Worm (Caenorhabditis elegans): ENCODE results near the gene ugt-37.
A peak's percentile ranks its signal among the peaks of the same experiment; 100 is the strongest.

The ugt-37 gene

ce11 chrV:7184549-7184948 lies 39.4 kb upstream of the ugt-37 start, which contains the start of gene pitr-5:
pitr-5 (plus strand) TSS chrV:7184849.
- TF ChIP-seq nhr-237 (tag; optimal IDR thresholded peaks at IDR 0.05) (no peak), lin-39 (tag; optimal IDR thresholded peaks at IDR 0.05) (no peak), pqm-1 (tag; optimal IDR thresholded peaks at IDR 0.05) (no peak), fkh-10 (GFP tag; optimal IDR thresholded peaks at IDR 0.05) (no peak), fos-1 (tag; optimal IDR thresholded peaks at IDR 0.05) (no peak), nhr-41 (GFP tag; IDR thresholded peaks at IDR 0.05) (no peak), zfp-3 (GFP tag; conservative IDR thresholded peaks at IDR 0.05) (no peak), F44E2.7 (GFP tag; IDR thresholded peaks at IDR 0.05) (no peak), ztf-7 (tag; optimal IDR thresholded peaks at IDR 0.05) (no peak), spr-3 (GFP tag; optimal IDR thresholded peaks at IDR 0.05) (no peak), nhr-77 (tag; optimal IDR thresholded peaks at IDR 0.05) (no peak), lsy-2 (tag; optimal IDR thresholded peaks at IDR 0.05) (no peak), nhr-11 (tag; optimal IDR thresholded peaks at IDR 0.05) (no peak), spr-1 (tag; optimal IDR thresholded peaks at IDR 0.05) (no peak), lim-7 (GFP tag; IDR thresholded peaks at IDR 0.05) (no peak)

ce11 chrV:7178843-7179242 lies 33.7 kb upstream of the ugt-37 start, which contains the start of gene cpsf-2:
cpsf-2 (plus strand) TSS chrV:7179172.
- TF ChIP-seq nhr-11 (tag; optimal IDR thresholded peaks at IDR 0.05) (no peak), ces-1 (GFP tag; optimal IDR thresholded peaks at IDR 0.05) (no peak), nhr-76 (tag; optimal IDR thresholded peaks at IDR 0.05) (no peak), aha-1 (tag) (peak; percentile 72), dpl-1 (GFP tag; optimal IDR thresholded peaks at IDR 0.05) (peak; percentile 1), egl-43 (GFP tag; IDR thresholded peaks at IDR 0.05) (no peak), mes-2 (tag; optimal IDR thresholded peaks at IDR 0.05; ENCODE audit: poor library complexity, severe bottlenecking) (peak; percentile 47)

- TF ChIP-seq mxl-2 (GFP tag; conservative IDR thresholded peaks at IDR 0.05): no peak
- TF ChIP-seq F37D6.2 (tag; optimal IDR thresholded peaks at IDR 0.05): no peak
- TF ChIP-seq pqm-1 (tag; optimal IDR thresholded peaks at IDR 0.05): no peak
- no peak for TF ChIP-seq nhr-48 (tag; optimal IDR thresholded peaks at IDR 0.05)
- TF ChIP-seq gei-8 (GFP tag; optimal IDR thresholded peaks at IDR 0.05): no peak
- TF ChIP-seq egl-43 (GFP tag; IDR thresholded peaks at IDR 0.05): no peak
- no peak for TF ChIP-seq snpc-4 (tag; optimal IDR thresholded peaks at IDR 0.05)
- TF ChIP-seq ZK337.2 (GFP tag; IDR thresholded peaks at IDR 0.05): no peak
- no peak for TF ChIP-seq vab-7 (GFP tag; IDR thresholded peaks at IDR 0.05)
- TF ChIP-seq lir-3 (tag; optimal IDR thresholded peaks at IDR 0.05): no peak
- TF ChIP-seq ama-1 (optimal IDR thresholded peaks at IDR 0.05): no peak
- no peak for TF ChIP-seq fkh-10 (GFP tag; optimal IDR thresholded peaks at IDR 0.05)
Measured at ce11 chrV:7175201-7175600, 30.1 kb upstream of the ugt-37 start, which contains the start of gene lgc-39. lgc-39 (plus strand) TSS chrV:7175501.

- TF ChIP-seq snpc-4 (tag; optimal IDR thresholded peaks at IDR 0.05) (no peak), aha-1 (tag) (no peak), nhr-28 (tag; optimal IDR thresholded peaks at IDR 0.05) (peak; percentile 16), gei-8 (GFP tag; optimal IDR thresholded peaks at IDR 0.05) (no peak)
Measured at ce11 chrV:7166709-7167108, 21.6 kb upstream of the ugt-37 start, which contains the start of gene ugt-36. ugt-36 (plus strand) TSS chrV:7167009.

- TF ChIP-seq spr-1 (tag; optimal IDR thresholded peaks at IDR 0.05): no peak
- no peak for TF ChIP-seq nhr-41 (GFP tag; IDR thresholded peaks at IDR 0.05)
- TF ChIP-seq dmd-8 (GFP tag; IDR thresholded peaks at IDR 0.05): no peak
- TF ChIP-seq ztf-7 (tag; optimal IDR thresholded peaks at IDR 0.05): no peak
- no peak for TF ChIP-seq zfp-3 (GFP tag; conservative IDR thresholded peaks at IDR 0.05)
- TF ChIP-seq dpl-1 (GFP tag; optimal IDR thresholded peaks at IDR 0.05): no peak
- TF ChIP-seq gei-8 (GFP tag; optimal IDR thresholded peaks at IDR 0.05): no peak
- TF ChIP-seq lsy-2 (tag; optimal IDR thresholded peaks at IDR 0.05): no peak
- TF ChIP-seq nhr-42 (GFP tag; IDR thresholded peaks at IDR 0.05): no peak
- no peak for TF ChIP-seq ztf-11 (tag; optimal IDR thresholded peaks at IDR 0.05)
- TF ChIP-seq hlh-30 (tag; optimal IDR thresholded peaks at IDR 0.05; ENCODE audit: insufficient read depth): no peak
- TF ChIP-seq fos-1 (tag; optimal IDR thresholded peaks at IDR 0.05): no peak
- TF ChIP-seq Y5F2A.4 (GFP tag; optimal IDR thresholded peaks at IDR 0.05): no peak
- TF ChIP-seq F26F4.8 (GFP tag; conservative IDR thresholded peaks at IDR 0.05): no peak
- no peak for TF ChIP-seq lim-7 (GFP tag; IDR thresholded peaks at IDR 0.05)
- no peak for TF ChIP-seq lin-39 (tag; optimal IDR thresholded peaks at IDR 0.05)
- TF ChIP-seq arid-1 (GFP tag; conservative IDR thresholded peaks at IDR 0.05): no peak
- TF ChIP-seq lir-3 (tag; optimal IDR thresholded peaks at IDR 0.05): no peak
- TF ChIP-seq unc-39 (tag; optimal IDR thresholded peaks at IDR 0.05): no peak
Measured at ce11 chrV:7164210-7164609, 19.1 kb upstream of the ugt-37 start, which contains the start of gene srh-83. srh-83 (plus strand) TSS chrV:7164510.

Data from whole organism, L4 larva.